Worm (Caenorhabditis elegans) whole organism, mixed stage, embryonic: ENCODE measurements around the gene mrpl-18.

ENCODE experiments used
- lin-32 ChIP-seq: fragments of 200-800 bp; sonication (Bioruptor generic); optimal IDR thresholded peaks from 2 replicates; lab custom pipeline; 2018; ENCODE audit warnings: mild to moderate bottlenecking, missing genetic modification characterization, missing compliant biosample characterization
- mep-1 ChIP-seq: fragments of 150-350 bp; optimal IDR thresholded peaks from 2 replicates; lab custom pipeline; 2017; ENCODE audit warnings: missing biosample characterization, missing genetic modification reagents, missing genetic modification characterization, inconsistent platforms
- snpc-4 ChIP-seq: fragments of 150-350 bp; optimal IDR thresholded peaks from 2 replicates; lab custom pipeline; 2014; ENCODE audit warnings: missing biosample characterization, missing genetic modification characterization
- unc-120 ChIP-seq: sonication (generic microtip); optimal IDR thresholded peaks from 2 replicates; lab custom pipeline; 2017; ENCODE audit warnings: missing genetic modification characterization, missing compliant biosample characterization; ENCODE audit not compliant: poor library complexity, severe bottlenecking

DNA sequence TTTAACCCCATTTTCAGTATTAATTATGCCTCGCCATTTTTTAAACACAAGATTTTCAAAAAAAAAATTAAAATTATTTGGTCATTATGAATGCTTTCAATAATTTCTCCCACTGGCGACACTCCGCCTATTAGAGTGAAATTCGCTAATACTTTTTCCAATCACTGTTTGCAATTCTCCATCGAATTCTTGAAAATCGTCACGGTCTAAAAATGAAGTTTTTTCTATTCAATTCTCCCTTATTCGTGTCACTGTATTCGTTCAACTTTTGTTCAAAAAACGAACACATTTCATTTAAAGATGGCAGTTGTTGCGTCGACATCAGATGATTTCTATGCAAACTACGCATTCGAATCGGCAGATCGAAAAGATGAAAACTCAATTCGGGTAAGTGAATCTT, 36.3 kb upstream of the mrpl-18 start, which contains the start of gene C14B9.3:
- no peak for TF ChIP-seq snpc-4 (tag; lab: Kevin White, UChicago)
- no peak for TF ChIP-seq mep-1 (tag; lab: Kevin White, UChicago)
- no peak for TF ChIP-seq lin-32
- no peak for TF ChIP-seq unc-120 (tag; lab: Kevin White, UChicago)
